Worm (Caenorhabditis elegans) whole organism, young adult: ENCODE measurements around the gene rbf-1.

Experiments used
- B0019.2 ChIP-seq: fragments of 200-800 bp; sonication (Bioruptor generic); conservative IDR thresholded peaks from 2 replicates; pipeline ENCODE4 v1.3.6; 2022; ENCODE audit warnings: missing genetic modification reagents, missing genetic modification characterization, missing compliant biosample characterization
- F10E7.11 ChIP-seq: sonication (generic microtip); optimal IDR thresholded peaks from 2 replicates; lab custom pipeline; 2017; ENCODE audit warnings: mild to moderate bottlenecking, missing genetic modification characterization, moderate library complexity, missing compliant biosample characterization
- F39B2.1 ChIP-seq: fragments of 200-800 bp; sonication (Bioruptor generic); IDR thresholded peaks from 2 replicates; pipeline ENCODE4 v1.3.6; 2022; ENCODE audit warnings: missing genetic modification reagents, missing genetic modification characterization, missing compliant biosample characterization
- F49E8.2 ChIP-seq: sonication (generic microtip); optimal IDR thresholded peaks from 3 replicates; lab custom pipeline; 2017; ENCODE audit warnings: missing genetic modification characterization, mild to moderate bottlenecking, missing compliant biosample characterization, antibody characterized with exemption, moderate library complexity; ENCODE audit not compliant: insufficient read depth
- Y53F4B.3 ChIP-seq: fragments of 200-800 bp; sonication (Bioruptor generic); IDR thresholded peaks from 2 replicates; pipeline ENCODE4 v1.3.6; 2022; ENCODE audit warnings: missing genetic modification reagents, missing genetic modification characterization, missing compliant biosample characterization
- Y95B8A.8 ChIP-seq: fragments of 200-800 bp; sonication (Bioruptor generic); IDR thresholded peaks from 2 replicates; pipeline ENCODE4 v1.3.6; 2022; ENCODE audit warnings: missing genetic modification reagents, missing genetic modification characterization, missing compliant biosample characterization
- mel-28 ChIP-seq: sonication (generic microtip); optimal IDR thresholded peaks from 2 replicates; lab custom pipeline; 2016; ENCODE audit warnings: borderline replicate concordance, mild to moderate bottlenecking, missing genetic modification characterization, missing compliant biosample characterization
- pha-4 ChIP-seq: fragments of 150-350 bp; sonication (generic microtip); optimal IDR thresholded peaks from 2 replicates; lab custom pipeline; 2014; ENCODE audit warnings: missing biosample characterization, missing genetic modification reagents, missing genetic modification characterization

DNA sequence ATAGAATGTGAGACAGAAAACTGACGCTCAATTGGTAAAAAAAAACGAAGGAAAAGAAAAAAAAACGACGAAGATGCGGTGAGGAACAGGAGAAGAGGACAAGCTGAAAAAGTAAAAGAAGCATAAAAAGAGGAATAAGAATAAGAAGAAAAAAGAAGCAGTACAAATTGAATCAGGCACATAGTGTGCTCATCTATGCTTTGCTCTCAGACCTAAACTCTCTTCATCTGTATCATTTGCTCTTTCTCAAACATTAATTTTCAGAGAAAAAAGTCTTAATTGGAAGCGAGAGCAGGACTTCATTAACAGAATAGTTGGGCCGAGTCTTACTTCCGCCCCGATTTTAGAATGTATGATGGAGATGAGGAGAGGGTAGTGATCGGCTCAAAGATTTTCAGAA lies 28.7 kb upstream of the rbf-1 start:
- TF ChIP-seq Y53F4B.3 (GFP tag; lab: Robert Waterston, UW) (no peak), pha-4 (no peak), F39B2.1 (no peak), F10E7.11 (no peak), Y95B8A.8 (GFP tag; lab: Robert Waterston, UW) (no peak), mel-28 (tag; lab: Kevin White, UChicago) (no peak), F49E8.2 (tag; lab: Kevin White, UChicago) (no peak), B0019.2 (GFP tag; lab: Robert Waterston, UW) (no peak)
